Worm (Caenorhabditis elegans) whole organism, L4 larva: ENCODE data around the gene spp-3.

Experiments
- ceh-62 ChIP-seq: sonication (generic microtip); optimal IDR thresholded peaks from 2 replicates; lab custom pipeline; 2017; ENCODE audit warnings: missing biosample characterization, missing genetic modification characterization
- lin-38 ChIP-seq: fragments of 200-800 bp; sonication (Bioruptor generic); IDR thresholded peaks from 2 replicates; pipeline ENCODE4 v1.3.6; 2022; ENCODE audit warnings: missing genetic modification reagents, missing genetic modification characterization, missing compliant biosample characterization
- nhr-11 ChIP-seq: fragments of 150-350 bp; optimal IDR thresholded peaks from 2 replicates; lab custom pipeline; 2014; ENCODE audit warnings: missing biosample characterization, missing genetic modification characterization
- pha-4 ChIP-seq, 2 experiments: fragments of 150-350 bp in 1 of 2; fragments of 200-800 bp in 1 of 2; sonication (Bioruptor generic) in 1 of 2; IDR thresholded peaks in 1 of 2; optimal IDR thresholded peaks in 1 of 2; 2 replicates each; pipeline versions ENCODE4 v1.3.6 to Lab custom; 2014 to 2022; ENCODE audit warnings: missing genetic modification characterization in 2 of 2, missing genetic modification reagents in 2 of 2, missing biosample characterization in 1 of 2, missing compliant biosample characterization in 1 of 2
- saeg-2 ChIP-seq: fragments of 200-800 bp; sonication (Bioruptor generic); IDR thresholded peaks from 2 replicates; pipeline ENCODE4 v1.3.6; 2022; ENCODE audit warnings: missing genetic modification reagents, missing genetic modification characterization, missing compliant biosample characterization
- unc-62 ChIP-seq, 3 experiments: fragments of 150-350 bp in 1 of 3; sonication (generic microtip); optimal IDR thresholded peaks in 2 of 3; peaks in 1 of 3; 1 replicate in 1 of 3; 2 replicates in 2 of 3; lab custom pipeline; 2014 to 2017; ENCODE audit warnings: missing biosample characterization in 3 of 3, missing genetic modification characterization in 3 of 3, missing genetic modification reagents in 3 of 3, missing genotype in 1 of 3

- TF ChIP-seq saeg-2 (peak; percentile 79), pha-4 (GFP tag; IDR thresholded peaks at IDR 0.05; lab: Robert Waterston, UW) (peak; percentile 88), pha-4 (tag; optimal IDR thresholded peaks at IDR 0.05; lab: Kevin White, UChicago) (no peak), ceh-62 (tag; lab: Kevin White, UChicago) (no peak), nhr-11 (tag; lab: Kevin White, UChicago) (peak; percentile 93), lin-38 (GFP tag; lab: Robert Waterston, UW) (peak; percentile 76), unc-62 (GFP tag; optimal IDR thresholded peaks at IDR 0.05 in 1 of 2; lab: Kevin White, UChicago) (peak in 1 of 2 experiments; percentile 100), unc-62 (tag; optimal IDR thresholded peaks at IDR 0.05; lab: Kevin White, UChicago) (no peak)
Measured at ce11 chrX:7334302-7334724, 19.2 kb upstream of the spp-3 start, which contains the start of gene epg-7.
